Fruit fly (Drosophila melanogaster): ENCODE measurements around the gene kay.

kay gene

DNA sequence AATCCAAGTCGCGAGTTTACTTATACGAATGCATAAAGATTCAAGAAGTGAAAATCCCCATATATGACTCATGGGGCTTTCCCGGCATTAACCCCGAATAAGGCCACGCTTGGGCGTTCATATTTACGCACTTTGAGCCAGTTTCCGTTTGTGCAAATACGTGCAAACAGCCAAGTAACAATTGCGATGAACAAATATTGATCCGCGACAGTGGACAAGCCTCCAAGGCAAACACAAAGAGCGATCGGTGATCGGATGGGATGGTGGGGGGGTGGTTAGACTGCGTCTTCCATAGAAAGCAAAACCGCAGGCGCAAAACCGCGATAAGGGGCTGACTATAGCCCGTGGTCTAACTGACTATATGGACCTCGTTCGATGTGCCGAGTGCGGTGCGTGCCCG lies 8.6 kb upstream of the kay start (continued):
- TF ChIP-seq Lpt (GFP tag; optimal IDR thresholded peaks at IDR 0.05) (no peak), acj6 (GFP tag; optimal IDR thresholded peaks at IDR 0.05) (no peak), Sox102F (GFP tag; optimal IDR thresholded peaks at IDR 0.05) (no peak), CG11762 (GFP tag; optimal IDR thresholded peaks at IDR 0.05; ENCODE audit: insufficient read depth) (peak; percentile 19), CG6276 (GFP tag; optimal IDR thresholded peaks at IDR 0.05) (no peak), CG31627 (GFP tag; optimal IDR thresholded peaks at IDR 0.05) (no peak), CG8632 (GFP tag; optimal IDR thresholded peaks at IDR 0.05) (peak; percentile 44)

DNA sequence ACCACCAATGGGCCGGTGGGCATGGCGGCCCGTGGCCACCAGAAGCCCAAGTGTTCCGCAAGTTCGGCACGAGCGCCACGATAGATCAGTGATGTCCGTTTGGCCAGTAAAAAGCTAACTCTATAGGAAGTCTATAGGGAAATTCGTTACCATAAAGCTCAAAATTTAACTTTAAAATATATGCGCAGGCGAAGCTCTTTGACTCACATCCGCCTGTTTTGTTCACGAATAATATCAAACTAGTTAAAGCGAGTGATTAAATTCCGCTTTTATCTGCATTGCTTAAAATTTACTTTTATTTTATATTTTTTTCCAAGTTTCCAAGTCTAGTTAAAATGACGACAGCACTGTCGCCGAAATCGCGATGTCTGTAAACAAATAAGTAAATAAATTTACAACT lies 8.1 kb upstream of the kay start:
- TF ChIP-seq Smox (GFP tag; optimal IDR thresholded peaks at IDR 0.05): peak; percentile 42
- no peak for TF ChIP-seq fd85E (GFP tag; optimal IDR thresholded peaks at IDR 0.05)
- TF ChIP-seq salr (GFP tag; optimal IDR thresholded peaks at IDR 0.05): peak in 1 of 2 experiments; percentile 54
- no peak for TF ChIP-seq fd59A (GFP tag; optimal IDR thresholded peaks at IDR 0.05)
- peak; percentile 56 for TF ChIP-seq cyc (GFP tag; optimal IDR thresholded peaks at IDR 0.05)
- peak; percentile 55 for TF ChIP-seq acj6 (GFP tag; optimal IDR thresholded peaks at IDR 0.05)
- TF ChIP-seq Sox102F (GFP tag; optimal IDR thresholded peaks at IDR 0.05): peak; percentile 57
- TF ChIP-seq CG8632 (GFP tag; optimal IDR thresholded peaks at IDR 0.05): no peak
- TF ChIP-seq spab (GFP tag; optimal IDR thresholded peaks at IDR 0.05): no peak
- TF ChIP-seq CG3032 (tag; optimal IDR thresholded peaks at IDR 0.05): peak; percentile 35
- TF ChIP-seq CG6808 (GFP tag; optimal IDR thresholded peaks at IDR 0.05): peak; percentile 22
- TF ChIP-seq CG11762 (GFP tag; optimal IDR thresholded peaks at IDR 0.05; ENCODE audit: insufficient read depth): no peak
- TF ChIP-seq CG6276 (GFP tag; optimal IDR thresholded peaks at IDR 0.05): peak; percentile 45
- peak; percentile 12 for TF ChIP-seq Ets21C (GFP tag; optimal IDR thresholded peaks at IDR 0.05)
- no peak for TF ChIP-seq CG9139 (GFP tag; optimal IDR thresholded peaks at IDR 0.05)
- TF ChIP-seq pdm3 (GFP tag; optimal IDR thresholded peaks at IDR 0.05): peak; percentile 59
- TF ChIP-seq CG15336 (GFP tag; IDR thresholded peaks at IDR 0.05): peak; percentile 74
- TF ChIP-seq CG31627 (GFP tag; optimal IDR thresholded peaks at IDR 0.05): peak; percentile 38
- TF ChIP-seq Hr39 (GFP tag; optimal IDR thresholded peaks at IDR 0.05): peak; percentile 42
- peak; percentile 19 for TF ChIP-seq CG10631 (GFP tag; optimal IDR thresholded peaks at IDR 0.05)
- no peak for TF ChIP-seq fkh (GFP tag; optimal IDR thresholded peaks at IDR 0.05)
- TF ChIP-seq OdsH (GFP tag; optimal IDR thresholded peaks at IDR 0.05): peak; percentile 64
- TF ChIP-seq Met (GFP tag; optimal IDR thresholded peaks at IDR 0.05): peak; percentile 61
- no peak for TF ChIP-seq Blimp-1 (GFP tag; optimal IDR thresholded peaks at IDR 0.05)
- TF ChIP-seq Hr4 (GFP tag; optimal IDR thresholded peaks at IDR 0.05): peak; percentile 85
- TF ChIP-seq achi (GFP tag; optimal IDR thresholded peaks at IDR 0.05): peak; percentile 50
- peak; percentile 74 for TF ChIP-seq CG8119 (GFP tag; IDR thresholded peaks at IDR 0.05)
- no peak for TF ChIP-seq Hr38 (GFP tag; optimal IDR thresholded peaks at IDR 0.05)
- peak; percentile 93 for TF ChIP-seq Eip78C (GFP tag)
- TF ChIP-seq CG6854 (GFP tag; optimal IDR thresholded peaks at IDR 0.05): no peak
- TF ChIP-seq Lpt (GFP tag; optimal IDR thresholded peaks at IDR 0.05): peak; percentile 30
- peak; percentile 14 for TF ChIP-seq Sox14 (GFP tag; optimal IDR thresholded peaks at IDR 0.05)
- peak; percentile 26 for TF ChIP-seq CG10669 (GFP tag; optimal IDR thresholded peaks at IDR 0.05)
- peak; percentile 35 for TF ChIP-seq CG11902 (GFP tag; optimal IDR thresholded peaks at IDR 0.05)
- no peak for TF ChIP-seq net (GFP tag; optimal IDR thresholded peaks at IDR 0.05)
- peak; percentile 40 for TF ChIP-seq Ets96B (tag; optimal IDR thresholded peaks at IDR 0.05)
- no peak for TF ChIP-seq vri (GFP tag; optimal IDR thresholded peaks at IDR 0.05)
- no peak for TF ChIP-seq ss (GFP tag; optimal IDR thresholded peaks at IDR 0.05)
- no peak for TF ChIP-seq dsx (GFP tag; optimal IDR thresholded peaks at IDR 0.05; ENCODE audit: poor library complexity, severe bottlenecking)
- TF ChIP-seq Eip93F (GFP tag; optimal IDR thresholded peaks at IDR 0.05): no peak
- peak; percentile 34; the same call in 1 of the 2 replicates for TF ChIP-seq CG11294 (GFP tag; IDR thresholded peaks at IDR 0.05)
- 0 out of 2 replicates have a peak, but pooled peaks have one; percentile 14 for TF ChIP-seq Gug (GFP tag; IDR thresholded peaks at IDR 0.05)
- TF ChIP-seq CG1621 (tag; optimal IDR thresholded peaks at IDR 0.05): no peak
- TF ChIP-seq CG32006 (GFP tag; optimal IDR thresholded peaks at IDR 0.05): peak; percentile 85
- TF ChIP-seq CG16779 (tag; optimal IDR thresholded peaks at IDR 0.05): no peak
- peak; percentile 76 for TF ChIP-seq eg (GFP tag; IDR thresholded peaks at IDR 0.05)
- peak; percentile 75 for TF ChIP-seq svp (GFP tag)
- TF ChIP-seq CG6792 (GFP tag; optimal IDR thresholded peaks at IDR 0.05): no peak
- TF ChIP-seq CG7368 (GFP tag; optimal IDR thresholded peaks at IDR 0.05): no peak

Data from whole organism, prepupa.